Fruit fly (Drosophila melanogaster): Measurements from ENCODE around the gene CG8630.

- no peak for TF ChIP-seq usp (GFP tag; optimal IDR thresholded peaks at IDR 0.05)
- TF ChIP-seq pan (optimal IDR thresholded peaks at IDR 0.05) = no peak
- no peak for TF ChIP-seq psq (optimal IDR thresholded peaks at IDR 0.05)
Measured at dm6 chr3R:13293148-13293756, 13.7 kb downstream of the CG8630 start, which contains the start of gene wntD.

Data from whole organism.